Worm (Caenorhabditis elegans) whole organism, young adult: ENCODE results near the gene Y79H2A.12.

Experiments used
- ZK185.1 ChIP-seq: sonication (generic microtip); optimal IDR thresholded peaks from 2 replicates; lab custom pipeline; 2016; ENCODE audit warnings: mild to moderate bottlenecking, missing genetic modification characterization, missing compliant biosample characterization; ENCODE audit not compliant: poor library complexity, severe bottlenecking
- hmg-20 ChIP-seq: fragments of 200-800 bp; sonication (Bioruptor generic); IDR thresholded peaks from 2 replicates; pipeline ENCODE4 v1.3.6; 2022; ENCODE audit warnings: missing genetic modification reagents, missing genetic modification characterization, missing compliant biosample characterization

DNA sequence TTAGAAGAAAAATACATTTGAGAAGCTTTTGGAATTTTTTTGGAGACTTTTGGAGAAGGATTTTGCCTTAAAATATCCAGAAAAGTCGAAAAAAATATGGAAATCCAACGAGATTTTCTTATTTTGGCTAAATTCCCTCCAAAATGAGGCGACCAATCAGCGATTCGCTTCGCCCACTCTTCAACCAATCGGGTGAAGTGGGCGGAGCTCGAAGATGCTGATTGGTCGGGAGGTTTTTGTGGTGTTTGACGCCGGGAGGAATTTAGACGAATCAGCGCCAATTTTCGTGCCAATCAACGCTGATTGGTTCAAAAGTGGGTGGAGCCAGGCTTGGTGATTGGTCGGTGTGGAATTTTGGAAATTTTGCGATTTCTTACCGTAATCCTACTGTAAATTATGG is 47.9 kb downstream of the Y79H2A.12 start:
- TF ChIP-seq hmg-20 (no peak), ZK185.1 (no peak)
